Worm (Caenorhabditis elegans) whole organism, dauer: ENCODE results near the gene frpr-11.

Experiments
- unc-62 ChIP-seq: sonication (generic microtip); optimal IDR thresholded peaks from 2 replicates; lab custom pipeline; 2017; ENCODE audit warnings: missing biosample characterization, missing genetic modification reagents, missing genetic modification characterization

Gene frpr-11

ce11 chrV:8937476-8938249 is 30.7 kb downstream of the frpr-11 start:
- no peak for TF ChIP-seq unc-62 (GFP tag; lab: Kevin White, UChicago)

- TF ChIP-seq unc-62 (GFP tag; lab: Kevin White, UChicago) = no peak
Observed at ce11 chrV:8938445-8938844, 31.4 kb downstream of the frpr-11 start.

ce11 chrV:8938943-8939342 is 31.9 kb downstream of the frpr-11 start:
- TF ChIP-seq unc-62 (GFP tag; lab: Kevin White, UChicago) = no peak

ce11 chrV:8939424-8940065 is 32.5 kb downstream of the frpr-11 start:
- no peak for TF ChIP-seq unc-62 (GFP tag; lab: Kevin White, UChicago)

- TF ChIP-seq unc-62 (GFP tag; lab: Kevin White, UChicago) = no peak
Observed at ce11 chrV:8940419-8940818, 33.4 kb downstream of the frpr-11 start.

- no peak for TF ChIP-seq unc-62 (GFP tag; lab: Kevin White, UChicago)
Observed at ce11 chrV:8942437-8942978, 35.5 kb downstream of the frpr-11 start.

ce11 chrV:8943963-8944362 is 37.0 kb downstream of the frpr-11 start, which contains the start of gene T19A5.3:
Gene T19A5.3 (minus strand): TSS chrV:8944063.
- TF ChIP-seq unc-62 (GFP tag; lab: Kevin White, UChicago) = no peak

- no peak for TF ChIP-seq unc-62 (GFP tag; lab: Kevin White, UChicago)
Observed at ce11 chrV:8944481-8944880, 37.5 kb downstream of the frpr-11 start.

ce11 chrV:8946142-8946541 is 39.1 kb downstream of the frpr-11 start:
- TF ChIP-seq unc-62 (GFP tag; lab: Kevin White, UChicago) = no peak

ce11 chrV:8947499-8947898 is 40.5 kb downstream of the frpr-11 start, which contains the start of gene gck-1:
Gene gck-1 (plus strand): TSS chrV:8947799.
- no peak for TF ChIP-seq unc-62 (GFP tag; lab: Kevin White, UChicago)

ce11 chrV:8948365-8948764 is 41.4 kb downstream of the frpr-11 start:
- no peak for TF ChIP-seq unc-62 (GFP tag; lab: Kevin White, UChicago)

ce11 chrV:8948996-8949395 is 42.0 kb downstream of the frpr-11 start:
- no peak for TF ChIP-seq unc-62 (GFP tag; lab: Kevin White, UChicago)

- no peak for TF ChIP-seq unc-62 (GFP tag; lab: Kevin White, UChicago)
Observed at ce11 chrV:8949873-8950272, 42.9 kb downstream of the frpr-11 start.

- TF ChIP-seq unc-62 (GFP tag; lab: Kevin White, UChicago) = no peak
Observed at ce11 chrV:8956387-8957095, 49.5 kb downstream of the frpr-11 start, which contains the start of gene ttc-17. Gene ttc-17 (plus strand): TSS chrV:8957045.
